Worm (Caenorhabditis elegans) whole organism, early embryonic: ENCODE data around the gene srbc-57.

Source experiments
- B0310.2 ChIP-seq: sonication (generic microtip); optimal IDR thresholded peaks from 2 replicates; lab custom pipeline; 2016; ENCODE audit warnings: mild to moderate bottlenecking, missing genetic modification characterization, missing compliant biosample characterization
- F13C5.2 ChIP-seq: sonication (generic microtip); optimal IDR thresholded peaks from 2 replicates; lab custom pipeline; 2017; ENCODE audit warnings: mild to moderate bottlenecking, missing genetic modification characterization, inconsistent platforms, missing compliant biosample characterization
- aly-1 ChIP-seq: sonication (generic microtip); optimal IDR thresholded peaks from 2 replicates; lab custom pipeline; 2016; ENCODE audit warnings: missing genetic modification characterization, missing compliant biosample characterization
- ama-1 ChIP-seq: fragments of 150-350 bp; optimal IDR thresholded peaks from 2 replicates; lab custom pipeline; 2014
- ceh-13 ChIP-seq: fragments of 200-800 bp; sonication (Bioruptor generic); optimal IDR thresholded peaks from 2 replicates; lab custom pipeline; 2018; ENCODE audit warnings: mild to moderate bottlenecking, missing genetic modification characterization, missing compliant biosample characterization
- ceh-36 ChIP-seq: sonication (generic microtip); optimal IDR thresholded peaks from 2 replicates; lab custom pipeline; 2016; ENCODE audit warnings: missing genetic modification characterization, inconsistent platforms, missing compliant biosample characterization
- ets-7 ChIP-seq: sonication (generic microtip); optimal IDR thresholded peaks from 2 replicates; lab custom pipeline; 2016; ENCODE audit warnings: missing genotype, missing genetic modification characterization, missing compliant biosample characterization
- flt-1 ChIP-seq: fragments of 200-800 bp; sonication (Bioruptor generic); IDR thresholded peaks from 2 replicates; pipeline ENCODE4 v1.3.6; 2022; ENCODE audit warnings: missing genetic modification characterization, missing compliant biosample characterization
- hmbx-1 ChIP-seq: sonication (generic microtip); optimal IDR thresholded peaks from 2 replicates; lab custom pipeline; 2016; ENCODE audit warnings: mild to moderate bottlenecking, missing genetic modification characterization, missing compliant biosample characterization
- hmg-4 ChIP-seq: fragments of 200-800 bp; sonication (Bioruptor generic); optimal IDR thresholded peaks from 2 replicates; lab custom pipeline; 2018; ENCODE audit warnings: mild to moderate bottlenecking, missing genetic modification characterization, missing compliant biosample characterization
- hnd-1 ChIP-seq: sonication (generic microtip); optimal IDR thresholded peaks from 2 replicates; lab custom pipeline; 2016; ENCODE audit warnings: missing genetic modification characterization, missing compliant biosample characterization
- pes-1 ChIP-seq: fragments of 200-800 bp; sonication (Bioruptor generic); IDR thresholded peaks from 2 replicates; pipeline ENCODE4 v1.3.6; 2022; ENCODE audit warnings: missing genetic modification reagents, missing genetic modification characterization, missing compliant biosample characterization
- scrt-1 ChIP-seq: fragments of 200-800 bp; sonication (Bioruptor generic); IDR thresholded peaks from 2 replicates; pipeline ENCODE4 v1.3.6; 2022; ENCODE audit warnings: missing genetic modification characterization, missing compliant biosample characterization
- sea-1 ChIP-seq: fragments of 200-800 bp; sonication (Bioruptor generic); conservative IDR thresholded peaks from 2 replicates; pipeline ENCODE4 v1.3.6; 2022; ENCODE audit warnings: missing genetic modification characterization, missing compliant biosample characterization
- tbx-11 ChIP-seq: fragments of 200-800 bp; sonication (Bioruptor generic); IDR thresholded peaks from 2 replicates; pipeline ENCODE4 v1.3.6; 2022; ENCODE audit warnings: missing genetic modification characterization, missing compliant biosample characterization
- tbx-37 ChIP-seq: fragments of 200-800 bp; sonication (Bioruptor generic); conservative IDR thresholded peaks from 2 replicates; pipeline ENCODE4 v1.3.6; 2022; ENCODE audit warnings: missing genetic modification reagents, missing genetic modification characterization, missing compliant biosample characterization
- tra-4 ChIP-seq: sonication (generic microtip); optimal IDR thresholded peaks from 2 replicates; lab custom pipeline; 2017; ENCODE audit warnings: missing genetic modification characterization, missing compliant biosample characterization

srbc-57 gene

DNA sequence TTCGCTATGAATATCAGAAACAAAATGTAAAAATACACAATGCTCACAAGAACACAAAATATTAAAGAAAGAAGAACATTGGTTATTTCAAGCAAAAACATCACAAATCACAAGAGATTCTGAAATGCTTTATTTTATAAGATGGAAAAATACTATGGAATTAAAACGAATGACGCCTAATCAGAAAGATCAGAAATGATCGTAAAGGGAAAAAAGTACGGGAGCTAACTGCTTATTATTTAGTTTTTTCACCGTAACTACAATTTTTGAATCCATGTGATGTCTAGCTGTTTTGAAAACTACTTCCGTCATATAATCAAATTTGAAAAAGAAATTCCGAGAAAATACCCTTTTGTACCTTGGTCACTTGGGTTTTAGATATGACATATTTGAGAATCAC is at the start of gene srbc-57:
Gene srbc-57 (minus strand): TSS at position 101 of the 400 bp plus-strand sequence.
- TF ChIP-seq tbx-37, result no peak
- no peak for TF ChIP-seq ama-1 (lab: Kevin White, UChicago)
- TF ChIP-seq hmbx-1, result no peak
- TF ChIP-seq tra-4 (tag; lab: Kevin White, UChicago), result no peak
- no peak for TF ChIP-seq hnd-1 (tag; lab: Kevin White, UChicago)

- TF ChIP-seq flt-1, result no peak
- TF ChIP-seq aly-1 (tag; lab: Kevin White, UChicago), result no peak
Observed at ce11 chrV:512420-512819, 44.1 kb upstream of the srbc-57 start, which contains the start of gene srh-37. srh-37 (minus strand) TSS chrV:512520.

- TF ChIP-seq ceh-36 (tag; lab: Kevin White, UChicago) (no peak), tbx-11 (GFP tag; lab: Robert Waterston, UW) (no peak), ets-7 (no peak)
Observed at ce11 chrV:505191-505590, 36.8 kb upstream of the srbc-57 start, which contains the start of gene srlf-19. srlf-19 (plus strand) TSS chrV:505491.

DNA sequence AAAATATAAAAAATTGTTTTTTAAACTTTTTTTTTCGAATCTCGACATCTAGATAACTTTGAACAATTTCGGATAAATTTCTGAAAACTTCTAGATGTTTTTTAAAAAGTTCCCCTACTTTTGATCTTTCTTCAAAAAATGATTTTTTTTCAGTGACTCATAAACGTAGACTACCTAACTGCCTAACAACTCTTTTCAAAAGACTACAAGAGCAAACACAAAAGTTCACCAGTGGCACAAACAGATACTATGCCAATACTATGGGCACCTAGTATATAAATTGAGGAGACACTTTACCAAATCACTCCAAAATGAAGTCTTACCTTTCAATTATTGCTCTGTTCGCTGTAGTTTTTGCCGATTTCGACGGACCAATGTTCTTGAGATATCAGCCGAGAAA is 35.4 kb upstream of the srbc-57 start, which contains the start of gene srlf-35:
Gene srlf-35 (plus strand): TSS at position 301 of the 400 bp plus-strand sequence.
- no peak for TF ChIP-seq scrt-1 (GFP tag; lab: Robert Waterston, UW)
- TF ChIP-seq aly-1 (tag; lab: Kevin White, UChicago), result no peak
- TF ChIP-seq ceh-13 (GFP tag; lab: Kevin White, UChicago), result no peak
- no peak for TF ChIP-seq tbx-37

DNA sequence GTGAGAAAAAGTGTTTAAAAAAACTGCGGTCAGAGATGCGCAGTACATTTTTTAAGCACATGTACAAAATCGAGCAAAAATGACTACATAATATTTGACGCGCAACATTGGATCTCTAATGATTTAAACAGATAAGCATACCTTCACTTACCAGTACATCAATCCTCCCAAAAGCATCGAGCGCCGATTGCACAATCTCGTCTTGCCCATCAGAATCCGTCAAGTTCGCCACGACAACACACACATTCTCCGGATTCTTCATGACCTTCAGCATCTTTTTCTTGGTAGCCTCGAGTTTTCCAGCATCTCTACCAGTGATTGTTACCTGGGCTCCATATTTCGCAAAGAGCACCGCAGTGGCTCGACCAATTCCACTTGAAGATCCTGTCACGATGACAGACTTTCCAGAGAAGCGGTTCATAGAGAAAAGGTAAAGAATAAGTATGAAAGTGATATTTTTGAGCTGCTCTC is 34.5 kb upstream of the srbc-57 start, which contains the start of gene T01G6.10:
Gene T01G6.10 (minus strand): TSS at position 421 of the 471 bp plus-strand sequence.
- TF ChIP-seq tra-4 (tag; lab: Kevin White, UChicago), result no peak
- TF ChIP-seq tbx-37, result no peak
- TF ChIP-seq hnd-1 (tag; lab: Kevin White, UChicago), result no peak
- no peak for TF ChIP-seq ceh-36 (tag; lab: Kevin White, UChicago)
- no peak for TF ChIP-seq hmg-4
- no peak for TF ChIP-seq tbx-11 (GFP tag; lab: Robert Waterston, UW)
- no peak for TF ChIP-seq scrt-1 (GFP tag; lab: Robert Waterston, UW)
- no peak for TF ChIP-seq B0310.2 (tag; lab: Kevin White, UChicago)
- no peak for TF ChIP-seq ama-1 (lab: Kevin White, UChicago)
- no peak for TF ChIP-seq pes-1 (GFP tag; lab: Robert Waterston, UW)
- no peak for TF ChIP-seq ets-7
- TF ChIP-seq F13C5.2 (tag; lab: Kevin White, UChicago), result no peak
- TF ChIP-seq ceh-13 (GFP tag; lab: Kevin White, UChicago), result no peak
- TF ChIP-seq hmbx-1, result no peak

- no peak for TF ChIP-seq flt-1
- no peak for TF ChIP-seq hnd-1 (tag; lab: Kevin White, UChicago)
- no peak for TF ChIP-seq tbx-37
- TF ChIP-seq ceh-36 (tag; lab: Kevin White, UChicago), result no peak
- TF ChIP-seq ets-7, result no peak
- TF ChIP-seq ceh-13 (GFP tag; lab: Kevin White, UChicago), result no peak
- TF ChIP-seq sea-1, result no peak
- no peak for TF ChIP-seq F13C5.2 (tag; lab: Kevin White, UChicago)
- no peak for TF ChIP-seq hmbx-1
- TF ChIP-seq tra-4 (tag; lab: Kevin White, UChicago), result no peak
Observed at ce11 chrV:501230-501629, 32.9 kb upstream of the srbc-57 start, which contains the start of gene str-256. str-256 (minus strand) TSS chrV:501330.

DNA sequence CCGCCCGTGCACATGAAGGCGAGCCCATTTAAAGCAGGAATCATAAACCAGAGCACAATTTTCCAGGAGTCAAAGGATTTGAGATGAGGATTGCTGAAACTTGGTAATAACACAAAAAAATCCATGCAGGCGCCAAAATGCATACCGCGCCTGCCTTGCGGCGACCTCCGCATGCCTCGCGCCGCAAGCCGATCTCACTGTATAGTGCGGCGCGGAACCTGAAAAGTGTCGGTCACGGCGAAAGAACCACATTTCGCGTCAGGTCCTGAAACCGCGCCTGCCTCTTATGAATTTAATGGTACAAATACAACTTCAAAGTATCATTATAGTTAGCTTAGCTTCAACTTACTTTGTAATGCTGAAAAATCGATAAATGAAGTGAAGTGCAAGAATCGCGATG is 32.2 kb upstream of the srbc-57 start:
- TF ChIP-seq tbx-37 (no peak), tbx-11 (GFP tag; lab: Robert Waterston, UW) (no peak), hmbx-1 (no peak), tra-4 (tag; lab: Kevin White, UChicago) (no peak), scrt-1 (GFP tag; lab: Robert Waterston, UW) (no peak), pes-1 (GFP tag; lab: Robert Waterston, UW) (no peak), B0310.2 (tag; lab: Kevin White, UChicago) (no peak), aly-1 (tag; lab: Kevin White, UChicago) (no peak), hnd-1 (tag; lab: Kevin White, UChicago) (no peak)

DNA sequence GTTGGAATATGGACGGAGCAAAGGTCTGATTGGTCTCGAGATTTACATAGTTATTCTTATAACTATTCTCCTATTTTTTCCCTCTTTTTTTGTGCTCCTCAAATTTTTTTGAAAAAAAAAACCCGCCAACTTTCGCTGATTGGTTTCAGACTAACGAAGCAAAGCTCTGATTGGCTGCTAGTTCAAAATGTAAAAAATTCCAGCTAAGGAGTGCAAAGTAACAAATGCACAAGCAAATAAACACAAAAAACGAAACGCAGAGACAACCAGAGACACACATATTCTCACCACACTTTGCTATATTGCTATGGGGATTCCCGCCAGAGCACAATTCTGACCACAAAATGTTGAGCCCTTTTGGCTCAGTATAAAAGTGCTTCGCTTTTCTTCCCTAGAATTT is 29.0 kb upstream of the srbc-57 start, which contains the start of gene T01G6.1:
Gene T01G6.1 (plus strand): TSS at position 301 of the 400 bp plus-strand sequence.
- TF ChIP-seq F13C5.2 (tag; lab: Kevin White, UChicago) (no peak), hmbx-1 (no peak), B0310.2 (tag; lab: Kevin White, UChicago) (no peak), aly-1 (tag; lab: Kevin White, UChicago) (no peak), ama-1 (lab: Kevin White, UChicago) (no peak), tra-4 (tag; lab: Kevin White, UChicago) (no peak)

DNA sequence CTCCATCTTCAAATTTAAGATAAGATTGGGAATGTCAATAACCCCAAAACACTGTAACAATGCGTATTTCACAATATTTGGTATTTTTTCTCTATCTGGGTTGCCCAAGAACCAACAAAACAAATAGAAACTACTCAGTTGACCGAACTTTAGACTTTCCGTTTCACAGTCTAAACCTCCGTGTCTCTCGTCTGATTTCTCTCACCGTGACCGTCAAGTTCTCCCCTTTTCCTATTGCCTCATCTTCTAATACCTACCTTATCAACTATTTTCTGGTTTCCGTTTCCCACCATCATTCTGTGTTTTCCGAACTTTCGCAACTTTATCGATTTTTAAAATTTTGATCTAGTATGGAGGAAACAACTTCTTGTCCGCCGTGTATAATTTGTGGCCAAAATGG is 25.9 kb upstream of the srbc-57 start, which contains the start of gene nhr-131:
Gene nhr-131 (plus strand): TSS at position 87 of the 400 bp plus-strand sequence.
- TF ChIP-seq hnd-1 (tag; lab: Kevin White, UChicago), result no peak
- no peak for TF ChIP-seq tbx-11 (GFP tag; lab: Robert Waterston, UW)
- no peak for TF ChIP-seq hmbx-1
- TF ChIP-seq tbx-37, result no peak
- TF ChIP-seq hmg-4, result no peak
- TF ChIP-seq B0310.2 (tag; lab: Kevin White, UChicago), result no peak
- TF ChIP-seq aly-1 (tag; lab: Kevin White, UChicago), result no peak
- no peak for TF ChIP-seq F13C5.2 (tag; lab: Kevin White, UChicago)
- no peak for TF ChIP-seq scrt-1 (GFP tag; lab: Robert Waterston, UW)
- no peak for TF ChIP-seq sea-1
- no peak for TF ChIP-seq ama-1 (lab: Kevin White, UChicago)
- no peak for TF ChIP-seq ets-7
- TF ChIP-seq tra-4 (tag; lab: Kevin White, UChicago), result no peak
- no peak for TF ChIP-seq pes-1 (GFP tag; lab: Robert Waterston, UW)
- no peak for TF ChIP-seq ceh-36 (tag; lab: Kevin White, UChicago)
- no peak for TF ChIP-seq ceh-13 (GFP tag; lab: Kevin White, UChicago)
- TF ChIP-seq flt-1, result no peak
